Fruit fly (Drosophila melanogaster): Measurements from ENCODE around the gene CG1161.

Gene CG1161

dm6 chr3R:5327911-5328310 is 27.0 kb upstream of the CG1161 start:
- no peak for TF ChIP-seq noc (tag; optimal IDR thresholded peaks at IDR 0.05)

dm6 chr3R:5330338-5330737 is 24.6 kb upstream of the CG1161 start:
- no peak for TF ChIP-seq noc (tag; optimal IDR thresholded peaks at IDR 0.05)

dm6 chr3R:5331764-5332405 is 23.0 kb upstream of the CG1161 start:
- no peak for TF ChIP-seq noc (tag; optimal IDR thresholded peaks at IDR 0.05)

- TF ChIP-seq noc (tag; optimal IDR thresholded peaks at IDR 0.05) = no peak
Measured at dm6 chr3R:5346707-5347323, 8.1 kb upstream of the CG1161 start.

- no peak for TF ChIP-seq noc (tag; optimal IDR thresholded peaks at IDR 0.05)
Measured at dm6 chr3R:5350393-5350972, 4.4 kb upstream of the CG1161 start, which contains the start of gene mtd. TSS of gene mtd (minus strand) at chr3R:5350443.

dm6 chr3R:5355135-5355493 is 222 bp downstream of the CG1161 start:
- no peak for TF ChIP-seq noc (tag; optimal IDR thresholded peaks at IDR 0.05)

dm6 chr3R:5357935-5358414 is 3.1 kb downstream of the CG1161 start, which contains the start of gene Prosbeta7:
TSS of gene Prosbeta7 (minus strand) at chr3R:5358364.
- no peak for TF ChIP-seq noc (tag; optimal IDR thresholded peaks at IDR 0.05)

dm6 chr3R:5361681-5362319 is 6.9 kb downstream of the CG1161 start:
- peak; percentile 87 for TF ChIP-seq noc (tag; optimal IDR thresholded peaks at IDR 0.05)

dm6 chr3R:5363412-5363811 is 8.5 kb downstream of the CG1161 start:
- TF ChIP-seq noc (tag; optimal IDR thresholded peaks at IDR 0.05) = no peak

dm6 chr3R:5364539-5365273 is 9.8 kb downstream of the CG1161 start:
- TF ChIP-seq noc (tag; optimal IDR thresholded peaks at IDR 0.05) = peak; percentile 55

- TF ChIP-seq noc (tag; optimal IDR thresholded peaks at IDR 0.05) = no peak
Measured at dm6 chr3R:5367512-5368169, 12.7 kb downstream of the CG1161 start.

dm6 chr3R:5368170-5368781 is 13.4 kb downstream of the CG1161 start, which contains the start of gene Cerk:
TSS of gene Cerk (minus strand) at chr3R:5368306.
- no peak for TF ChIP-seq noc (tag; optimal IDR thresholded peaks at IDR 0.05)

dm6 chr3R:5369490-5370001 is 14.7 kb downstream of the CG1161 start, which contains the start of the genes CG31542 and CG34277:
TSS of gene CG31542 (plus strand) at chr3R:5369540.
TSS of gene CG34277 (plus strand) at chr3R:5369540.
- TF ChIP-seq noc (tag; optimal IDR thresholded peaks at IDR 0.05) = no peak

- peak; percentile 51 for TF ChIP-seq noc (tag; optimal IDR thresholded peaks at IDR 0.05)
Measured at dm6 chr3R:5371563-5371962, 16.7 kb downstream of the CG1161 start, which contains the start of gene Polr2F. TSS of gene Polr2F (plus strand) at chr3R:5371795.
